Worm (Caenorhabditis elegans): ENCODE results near the gene K10H10.4.

- TF ChIP-seq ets-7 (tag; optimal IDR thresholded peaks at IDR 0.05), result no peak
- TF ChIP-seq ceh-13 (GFP tag; optimal IDR thresholded peaks at IDR 0.05), result no peak
- no peak for TF ChIP-seq ama-1 (optimal IDR thresholded peaks at IDR 0.05)
- no peak for TF ChIP-seq pes-1 (GFP tag; IDR thresholded peaks at IDR 0.05)
- TF ChIP-seq hnd-1 (tag; optimal IDR thresholded peaks at IDR 0.05), result no peak
- TF ChIP-seq hmbx-1 (tag; optimal IDR thresholded peaks at IDR 0.05), result no peak
These were observed 26.9 kb downstream of the K10H10.4 start for ce11 chrII:14527104-14527503.

All from whole organism, early embryonic.